Fruit fly (Drosophila melanogaster): Measurements from ENCODE around the gene CG3769.

The CG3769 gene

dm6 chr2L:9435099-9435498 is at the start of gene CG3769:
CG3769 (plus strand) TSS chr2L:9435399.
- TF ChIP-seq pad (GFP tag; optimal IDR thresholded peaks at IDR 0.05) = no peak
- peak; percentile 15 for TF ChIP-seq kay (GFP tag; ENCODE audit: borderline replicate concordance)

- TF ChIP-seq toe (GFP tag; optimal IDR thresholded peaks at IDR 0.05) (no peak), cnc (optimal IDR thresholded peaks at IDR 0.05) (no peak), CG12768 (GFP tag; optimal IDR thresholded peaks at IDR 0.05) (no peak), kay (GFP tag; ENCODE audit: borderline replicate concordance) (peak; percentile 20), pad (GFP tag; optimal IDR thresholded peaks at IDR 0.05) (peak; percentile 98)
Measured at dm6 chr2L:9386270-9386669, 48.9 kb upstream of the CG3769 start.

dm6 chr2L:9387240-9387672 is 47.9 kb upstream of the CG3769 start, which contains the start of gene Aldh:
Aldh (plus strand) TSS chr2L:9387389.
- TF ChIP-seq CG5204 (GFP tag; optimal IDR thresholded peaks at IDR 0.05) (peak; percentile 70), kay (GFP tag; ENCODE audit: borderline replicate concordance) (peak; percentile 77), Clk (GFP tag; optimal IDR thresholded peaks at IDR 0.05) (peak; percentile 78), CG14711 (tag; optimal IDR thresholded peaks at IDR 0.05) (peak; percentile 70), pad (GFP tag; optimal IDR thresholded peaks at IDR 0.05) (peak; percentile 93), CG33017 (tag; optimal IDR thresholded peaks at IDR 0.05) (peak; percentile 84), CG7045 (GFP tag; optimal IDR thresholded peaks at IDR 0.05) (peak; percentile 87), Crg-1 (GFP tag; optimal IDR thresholded peaks at IDR 0.05) (peak; percentile 66), cnc (optimal IDR thresholded peaks at IDR 0.05) (no peak), CG11617 (GFP tag; optimal IDR thresholded peaks at IDR 0.05) (peak; percentile 82), Hr96 (GFP tag; optimal IDR thresholded peaks at IDR 0.05) (peak; percentile 60), Mnt (GFP tag; optimal IDR thresholded peaks at IDR 0.05) (peak; percentile 31), cic (GFP tag; optimal IDR thresholded peaks at IDR 0.05) (peak; percentile 54), CG12768 (GFP tag; optimal IDR thresholded peaks at IDR 0.05) (peak; percentile 82), tj (GFP tag; optimal IDR thresholded peaks at IDR 0.05) (peak; percentile 46), CG1620 (GFP tag; optimal IDR thresholded peaks at IDR 0.05) (peak; percentile 57), CG7101 (tag; optimal IDR thresholded peaks at IDR 0.05) (peak; percentile 83), bab1 (GFP tag; optimal IDR thresholded peaks at IDR 0.05) (peak; percentile 77), toe (GFP tag; optimal IDR thresholded peaks at IDR 0.05) (peak; percentile 72), ovo (GFP tag; optimal IDR thresholded peaks at IDR 0.05) (peak; percentile 40)

- peak; percentile 56 for TF ChIP-seq Crg-1 (GFP tag; optimal IDR thresholded peaks at IDR 0.05)
- peak; percentile 63 for TF ChIP-seq CG11617 (GFP tag; optimal IDR thresholded peaks at IDR 0.05)
- TF ChIP-seq cic (GFP tag; optimal IDR thresholded peaks at IDR 0.05) = peak; percentile 10
- no peak for TF ChIP-seq toe (GFP tag; optimal IDR thresholded peaks at IDR 0.05)
- TF ChIP-seq CG12768 (GFP tag; optimal IDR thresholded peaks at IDR 0.05) = peak; percentile 73
- TF ChIP-seq Clk (GFP tag; optimal IDR thresholded peaks at IDR 0.05) = peak; percentile 61
- TF ChIP-seq cnc (optimal IDR thresholded peaks at IDR 0.05) = no peak
- no peak for TF ChIP-seq kay (GFP tag; ENCODE audit: borderline replicate concordance)
- TF ChIP-seq CG7045 (GFP tag; optimal IDR thresholded peaks at IDR 0.05) = peak; percentile 63
- peak; percentile 44 for TF ChIP-seq Mnt (GFP tag; optimal IDR thresholded peaks at IDR 0.05)
- TF ChIP-seq CG7101 (tag; optimal IDR thresholded peaks at IDR 0.05) = peak; percentile 81
- peak; percentile 88 for TF ChIP-seq CG33017 (tag; optimal IDR thresholded peaks at IDR 0.05)
- no peak for TF ChIP-seq ovo (GFP tag; optimal IDR thresholded peaks at IDR 0.05)
- peak; percentile 78 for TF ChIP-seq pad (GFP tag; optimal IDR thresholded peaks at IDR 0.05)
- TF ChIP-seq CG1620 (GFP tag; optimal IDR thresholded peaks at IDR 0.05) = peak; percentile 33
- TF ChIP-seq CG14711 (tag; optimal IDR thresholded peaks at IDR 0.05) = peak; percentile 84
- TF ChIP-seq bab1 (GFP tag; optimal IDR thresholded peaks at IDR 0.05) = peak; percentile 78
- peak; percentile 14 for TF ChIP-seq CG5204 (GFP tag; optimal IDR thresholded peaks at IDR 0.05)
- peak; percentile 85 for TF ChIP-seq tj (GFP tag; optimal IDR thresholded peaks at IDR 0.05)
- no peak for TF ChIP-seq Hr96 (GFP tag; optimal IDR thresholded peaks at IDR 0.05)
Measured at dm6 chr2L:9388013-9388605, 47.1 kb upstream of the CG3769 start.

DNA sequence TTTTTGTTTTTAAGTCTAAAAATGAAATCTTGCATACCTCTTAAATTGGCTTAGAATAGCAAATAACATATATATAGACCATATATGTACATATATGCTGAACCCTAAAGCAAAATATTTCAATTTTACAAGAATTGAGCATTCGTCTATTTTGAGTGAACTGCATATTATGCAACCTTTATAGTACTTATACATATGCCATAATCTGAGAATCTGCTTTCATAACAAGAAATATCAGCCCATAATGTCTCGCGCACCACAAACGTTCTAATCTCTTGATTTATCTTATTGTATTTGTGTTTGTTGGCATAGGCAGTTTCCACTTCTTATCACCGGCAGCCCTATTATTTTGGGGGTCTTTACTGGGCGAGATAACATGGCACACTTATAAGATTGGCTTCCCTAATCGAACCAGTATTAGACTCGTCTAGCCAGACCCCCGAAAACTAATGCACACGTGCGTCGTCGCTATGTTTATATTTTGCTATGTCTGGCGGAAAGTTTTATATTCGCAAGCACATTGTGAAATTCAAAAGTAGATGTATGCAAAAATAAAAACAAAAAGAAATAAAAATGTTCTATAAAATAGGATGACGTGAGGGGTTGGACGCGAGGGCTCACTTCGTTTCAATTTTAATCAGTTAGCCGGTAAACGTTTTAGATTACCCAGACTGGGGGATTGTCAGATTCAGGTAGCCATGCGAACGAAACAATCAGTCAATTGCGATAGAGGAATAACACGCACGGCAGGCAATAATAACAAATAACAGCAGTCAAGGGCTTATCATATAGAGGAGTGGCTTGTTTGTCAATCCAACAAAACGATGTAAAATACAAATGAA is 46.1 kb upstream of the CG3769 start:
- no peak for TF ChIP-seq cnc (optimal IDR thresholded peaks at IDR 0.05)
- peak; percentile 76 for TF ChIP-seq Mnt (GFP tag; optimal IDR thresholded peaks at IDR 0.05)
- no peak for TF ChIP-seq CG14711 (tag; optimal IDR thresholded peaks at IDR 0.05)
- TF ChIP-seq tj (GFP tag; optimal IDR thresholded peaks at IDR 0.05) = peak; percentile 55
- no peak for TF ChIP-seq CG7101 (tag; optimal IDR thresholded peaks at IDR 0.05)
- no peak for TF ChIP-seq Clk (GFP tag; optimal IDR thresholded peaks at IDR 0.05)
- TF ChIP-seq ovo (GFP tag; optimal IDR thresholded peaks at IDR 0.05) = no peak
- TF ChIP-seq pad (GFP tag; optimal IDR thresholded peaks at IDR 0.05) = no peak
- TF ChIP-seq cic (GFP tag; optimal IDR thresholded peaks at IDR 0.05) = peak; percentile 84
- no peak for TF ChIP-seq bab1 (GFP tag; optimal IDR thresholded peaks at IDR 0.05)
- no peak for TF ChIP-seq CG33017 (tag; optimal IDR thresholded peaks at IDR 0.05)
- TF ChIP-seq kay (GFP tag; ENCODE audit: borderline replicate concordance) = peak; percentile 58
- no peak for TF ChIP-seq CG5204 (GFP tag; optimal IDR thresholded peaks at IDR 0.05)
- no peak for TF ChIP-seq CG12768 (GFP tag; optimal IDR thresholded peaks at IDR 0.05)
- TF ChIP-seq Crg-1 (GFP tag; optimal IDR thresholded peaks at IDR 0.05) = no peak
- no peak for TF ChIP-seq Hr96 (GFP tag; optimal IDR thresholded peaks at IDR 0.05)

- TF ChIP-seq CG1620 (GFP tag; optimal IDR thresholded peaks at IDR 0.05) (no peak), CG7101 (tag; optimal IDR thresholded peaks at IDR 0.05) (no peak), CG5204 (GFP tag; optimal IDR thresholded peaks at IDR 0.05) (no peak), CG7045 (GFP tag; optimal IDR thresholded peaks at IDR 0.05) (no peak), Mnt (GFP tag; optimal IDR thresholded peaks at IDR 0.05) (no peak), CG14711 (tag; optimal IDR thresholded peaks at IDR 0.05) (no peak), kay (GFP tag; ENCODE audit: borderline replicate concordance) (no peak), toe (GFP tag; optimal IDR thresholded peaks at IDR 0.05) (no peak), ovo (GFP tag; optimal IDR thresholded peaks at IDR 0.05) (no peak), cic (GFP tag; optimal IDR thresholded peaks at IDR 0.05) (no peak)
Measured at dm6 chr2L:9396396-9396795, 38.8 kb upstream of the CG3769 start.

All from whole organism, adult.